Fruit fly (Drosophila melanogaster) whole organism, embryonic: Measurements from ENCODE around the gene GluProRS.

Experiments
- Aef1 ChIP-seq: fragments of 200-800 bp; sonication (Bioruptor generic); IDR thresholded peaks from 3 replicates; pipeline ENCODE4 v1.3.6; 2022; ENCODE audit warnings: missing biosample characterization, missing genetic modification characterization
- Atf6 ChIP-seq: fragments of 200-800 bp; sonication (Bioruptor generic); IDR thresholded peaks from 2 replicates; pipeline ENCODE4 v1.3.6; 2022; ENCODE audit warnings: missing biosample characterization, missing genetic modification characterization
- Bgb ChIP-seq: fragments of 200-800 bp; sonication (Bioruptor generic); IDR thresholded peaks from 2 replicates; pipeline ENCODE4 v1.3.6; 2022; ENCODE audit warnings: missing biosample characterization, missing genetic modification characterization; ENCODE audit not compliant: partially characterized antibody
- Blimp-1 ChIP-seq: fragments of 200-800 bp; sonication (Bioruptor generic); optimal IDR thresholded peaks from 3 replicates; lab custom pipeline; 2018; ENCODE audit warnings: missing biosample characterization, missing genetic modification characterization, mild to moderate bottlenecking, moderate library complexity, missing genetic modification reagents
- BtbVII ChIP-seq: fragments of 200-800 bp; sonication (Bioruptor generic); optimal IDR thresholded peaks from 3 replicates; lab custom pipeline; 2017; ENCODE audit warnings: missing biosample characterization, mild to moderate bottlenecking, missing genetic modification characterization
- CG1024 ChIP-seq: fragments of 200-800 bp; sonication (Bioruptor generic); IDR thresholded peaks from 2 replicates; pipeline ENCODE4 v1.3.6; 2022; ENCODE audit warnings: missing biosample characterization, missing genetic modification characterization
- CG10274 ChIP-seq: fragments of 200-800 bp; sonication (Bioruptor generic); optimal IDR thresholded peaks from 3 replicates; lab custom pipeline; 2017; ENCODE audit warnings: missing biosample characterization, mild to moderate bottlenecking, missing genetic modification characterization
- CG10366 ChIP-seq: fragments of 200-800 bp; sonication (Bioruptor generic); IDR thresholded peaks from 2 replicates; pipeline ENCODE4 v1.3.6; 2022; ENCODE audit warnings: missing biosample characterization, missing genetic modification characterization
- CG10431 ChIP-seq: fragments of 200-800 bp; sonication (Bioruptor generic); optimal IDR thresholded peaks from 3 replicates; lab custom pipeline; 2018; ENCODE audit warnings: missing biosample characterization, mild to moderate bottlenecking, missing genetic modification characterization
- CG10654 ChIP-seq: fragments of 200-800 bp; sonication (Bioruptor generic); optimal IDR thresholded peaks from 2 replicates; lab custom pipeline; 2016; ENCODE audit warnings: missing biosample characterization, missing genetic modification characterization
- CG10979 ChIP-seq: fragments of 200-800 bp; sonication (Bioruptor generic); optimal IDR thresholded peaks from 2 replicates; lab custom pipeline; 2018; ENCODE audit warnings: missing biosample characterization, mild to moderate bottlenecking, missing genetic modification characterization, moderate library complexity
- CG11504 ChIP-seq: fragments of 200-800 bp; sonication (Bioruptor generic); optimal IDR thresholded peaks from 3 replicates; lab custom pipeline; 2019; ENCODE audit warnings: missing biosample characterization, mild to moderate bottlenecking, missing genetic modification characterization, moderate library complexity
- CG11560 ChIP-seq: fragments of 200-800 bp; sonication (Bioruptor generic); IDR thresholded peaks from 3 replicates; pipeline ENCODE4 v1.3.6; 2022; ENCODE audit warnings: missing biosample characterization, missing genetic modification characterization
- CG16815 ChIP-seq: fragments of 200-800 bp; sonication (Bioruptor generic); optimal IDR thresholded peaks from 3 replicates; lab custom pipeline; 2017; ENCODE audit warnings: missing biosample characterization, mild to moderate bottlenecking, missing genetic modification characterization
- CG16863 ChIP-seq: fragments of 200-800 bp; sonication (Bioruptor generic); optimal IDR thresholded peaks from 3 replicates; lab custom pipeline; 2016; ENCODE audit warnings: missing biosample characterization, missing genetic modification characterization
- CG18262 ChIP-seq: fragments of 200-800 bp; optimal IDR thresholded peaks from 3 replicates; lab custom pipeline; 2019; ENCODE audit warnings: missing biosample characterization, mild to moderate bottlenecking, missing genetic modification characterization, moderate library complexity
- CG2129 ChIP-seq: fragments of 200-800 bp; sonication (Bioruptor generic); IDR thresholded peaks from 2 replicates; pipeline ENCODE4 v1.3.6; 2022; ENCODE audit warnings: missing biosample characterization, missing genetic modification characterization; ENCODE audit not compliant: partially characterized antibody
- CG3407 ChIP-seq: fragments of 200-800 bp; sonication (Bioruptor generic); optimal IDR thresholded peaks from 2 replicates; lab custom pipeline; 2018; ENCODE audit warnings: missing biosample characterization, mild to moderate bottlenecking, missing genetic modification characterization
- CG3995 ChIP-seq: fragments of 200-800 bp; sonication (Bioruptor generic); optimal IDR thresholded peaks from 3 replicates; lab custom pipeline; 2016; ENCODE audit warnings: missing biosample characterization, missing genetic modification characterization
- CG7745 ChIP-seq: fragments of 200-800 bp; sonication (Bioruptor generic); optimal IDR thresholded peaks from 2 replicates; lab custom pipeline; 2018; ENCODE audit warnings: missing biosample characterization, mild to moderate bottlenecking, missing genetic modification characterization, moderate library complexity
- CG8359 ChIP-seq: fragments of 200-800 bp; sonication (Bioruptor generic); optimal IDR thresholded peaks from 2 replicates; lab custom pipeline; 2017; ENCODE audit warnings: missing biosample characterization, mild to moderate bottlenecking, missing genetic modification characterization, borderline replicate concordance
- E2f2 ChIP-seq: fragments of 200-800 bp; sonication (Bioruptor generic); IDR thresholded peaks from 2 replicates; pipeline ENCODE4 v1.3.6; 2022; ENCODE audit warnings: missing biosample characterization, missing genetic modification characterization
- HHEX ChIP-seq: fragments of 200-800 bp; sonication (Bioruptor generic); optimal IDR thresholded peaks from 3 replicates; lab custom pipeline; 2017; ENCODE audit warnings: missing biosample characterization, mild to moderate bottlenecking, missing genetic modification characterization, missing genetic modification reagents
- Hr78 ChIP-seq, 2 experiments: fragments of 200-800 bp in 1 of 2; fragments of >200 bp in 1 of 2; sonication (Bioruptor generic) in 1 of 2; optimal IDR thresholded peaks; 2 replicates each; lab custom pipeline; 2017 to 2019; ENCODE audit warnings: missing biosample characterization in 2 of 2, missing genetic modification characterization in 2 of 2, mild to moderate bottlenecking in 1 of 2, moderate library complexity in 1 of 2
- Hsf ChIP-seq: fragments of 200-800 bp; sonication (Bioruptor generic); optimal IDR thresholded peaks from 3 replicates; lab custom pipeline; 2016; ENCODE audit warnings: missing biosample characterization, missing genetic modification characterization
- Lpt ChIP-seq: fragments of >200 bp; optimal IDR thresholded peaks from 2 replicates; lab custom pipeline; 2018; ENCODE audit warnings: missing biosample characterization, missing genetic modification characterization
- MBD-R2 ChIP-seq: fragments of 200-800 bp; sonication (Bioruptor generic); IDR thresholded peaks from 2 replicates; pipeline ENCODE4 v1.3.6; 2022; ENCODE audit warnings: missing biosample characterization, missing genetic modification characterization
- Mrtf ChIP-seq: fragments of 200-800 bp; sonication (Bioruptor generic); IDR thresholded peaks from 3 replicates; pipeline ENCODE4 v1.3.6; 2022; ENCODE audit warnings: missing biosample characterization, missing genetic modification characterization
- Oaz ChIP-seq: fragments of 200-800 bp; sonication (Bioruptor generic); IDR thresholded peaks from 2 replicates; pipeline ENCODE4 v1.3.6; 2022; ENCODE audit warnings: missing biosample characterization, missing genetic modification characterization
- Opbp ChIP-seq: fragments of 200-800 bp; sonication (Bioruptor generic); IDR thresholded peaks from 3 replicates; pipeline ENCODE4 v1.3.6; 2022; ENCODE audit warnings: missing biosample characterization, missing genetic modification characterization; ENCODE audit not compliant: partially characterized antibody
- Scr ChIP-seq: fragments of 200-800 bp; sonication (Bioruptor generic); IDR thresholded peaks from 2 replicates; pipeline ENCODE4 v1.3.6; 2022; ENCODE audit warnings: missing biosample characterization, missing genetic modification characterization; ENCODE audit not compliant: partially characterized antibody
- Side ChIP-seq: fragments of 200-800 bp; sonication (Bioruptor generic); optimal IDR thresholded peaks from 2 replicates; lab custom pipeline; 2016; ENCODE audit warnings: missing biosample characterization, missing genetic modification characterization
- abd-A ChIP-seq: fragments of 200-800 bp; sonication (Bioruptor generic); optimal IDR thresholded peaks from 3 replicates; lab custom pipeline; 2019; ENCODE audit warnings: missing biosample characterization, mild to moderate bottlenecking, missing genetic modification characterization, moderate library complexity
- ac ChIP-seq: fragments of 200-800 bp; sonication (Bioruptor generic); optimal IDR thresholded peaks from 3 replicates; lab custom pipeline; 2017; ENCODE audit warnings: missing biosample characterization, mild to moderate bottlenecking, missing genetic modification characterization
- ase ChIP-seq: fragments of 200-800 bp; sonication (Bioruptor generic); IDR thresholded peaks from 3 replicates; pipeline ENCODE4 v1.3.6; 2022; ENCODE audit warnings: missing biosample characterization, missing genetic modification characterization
- croc ChIP-seq: fragments of 200-800 bp; sonication (Bioruptor generic); conservative IDR thresholded peaks from 3 replicates; pipeline ENCODE4 v1.3.6; 2022; ENCODE audit warnings: missing biosample characterization, missing genetic modification characterization
- emc ChIP-seq: fragments of 200-800 bp; sonication (Bioruptor generic); optimal IDR thresholded peaks from 2 replicates; lab custom pipeline; 2016; ENCODE audit warnings: missing biosample characterization, missing genetic modification characterization
- gro ChIP-seq: fragments of 200-800 bp; sonication (Bioruptor generic); optimal IDR thresholded peaks from 2 replicates; lab custom pipeline; 2016; ENCODE audit warnings: missing biosample characterization, missing genetic modification characterization
- lab ChIP-seq: fragments of 200-800 bp; sonication (Bioruptor generic); optimal IDR thresholded peaks from 3 replicates; lab custom pipeline; 2017; ENCODE audit warnings: missing biosample characterization, missing genetic modification characterization, mild to moderate bottlenecking, moderate library complexity, missing genetic modification reagents
- oc ChIP-seq: fragments of 200-800 bp; sonication (Bioruptor generic); optimal IDR thresholded peaks from 2 replicates; lab custom pipeline; 2018; ENCODE audit warnings: missing biosample characterization, mild to moderate bottlenecking, missing genetic modification characterization, moderate library complexity
- org-1 ChIP-seq: fragments of 200-800 bp; sonication (Bioruptor generic); optimal IDR thresholded peaks from 2 replicates; lab custom pipeline; 2017; ENCODE audit warnings: missing biosample characterization, missing genetic modification characterization
- pho ChIP-seq: fragments of 200-800 bp; sonication (Bioruptor generic); optimal IDR thresholded peaks from 2 replicates; lab custom pipeline; 2016; ENCODE audit warnings: missing biosample characterization, missing genetic modification characterization
- repo ChIP-seq: fragments of 200-800 bp; sonication (Bioruptor generic); optimal IDR thresholded peaks from 2 replicates; lab custom pipeline; 2016; ENCODE audit warnings: missing biosample characterization, missing genetic modification characterization
- rib ChIP-seq: fragments of 200-800 bp; sonication (Bioruptor generic); IDR thresholded peaks from 2 replicates; pipeline ENCODE4 v1.3.6; 2022; ENCODE audit warnings: missing biosample characterization, missing genetic modification characterization
- salm ChIP-seq: fragments of 200-800 bp; sonication (Bioruptor generic); optimal IDR thresholded peaks from 2 replicates; lab custom pipeline; 2018; ENCODE audit warnings: missing biosample characterization, mild to moderate bottlenecking, missing genetic modification characterization
- sd ChIP-seq: fragments of 200-800 bp; sonication (Bioruptor generic); optimal IDR thresholded peaks from 3 replicates; lab custom pipeline; 2018; ENCODE audit warnings: missing biosample characterization, mild to moderate bottlenecking, missing genetic modification characterization, moderate library complexity
- sim ChIP-seq: fragments of 200-800 bp; sonication (Bioruptor generic); IDR thresholded peaks from 2 replicates; pipeline ENCODE4 v1.3.6; 2022; ENCODE audit warnings: missing biosample characterization, missing genetic modification characterization
- tll ChIP-seq, 2 experiments: fragments of 200-800 bp in 1 of 2; fragments of >200 bp in 1 of 2; sonication (Bioruptor generic) in 1 of 2; optimal IDR thresholded peaks; 2 replicates each; lab custom pipeline; 2017 to 2019; ENCODE audit warnings: missing biosample characterization in 2 of 2, missing genetic modification characterization in 2 of 2, mild to moderate bottlenecking in 1 of 2, moderate library complexity in 1 of 2
- unpg ChIP-seq: fragments of 200-800 bp; sonication (Bioruptor generic); optimal IDR thresholded peaks from 3 replicates; lab custom pipeline; 2018; ENCODE audit warnings: missing biosample characterization, mild to moderate bottlenecking, missing genetic modification characterization, moderate library complexity
- vvl ChIP-seq: fragments of 200-800 bp; sonication (Bioruptor generic); IDR thresholded peaks from 2 replicates; pipeline ENCODE4 v1.3.6; 2022; ENCODE audit warnings: missing biosample characterization, missing genetic modification characterization
- yki ChIP-seq: fragments of >200 bp; optimal IDR thresholded peaks from 3 replicates; lab custom pipeline; 2018

Gene GluProRS

DNA sequence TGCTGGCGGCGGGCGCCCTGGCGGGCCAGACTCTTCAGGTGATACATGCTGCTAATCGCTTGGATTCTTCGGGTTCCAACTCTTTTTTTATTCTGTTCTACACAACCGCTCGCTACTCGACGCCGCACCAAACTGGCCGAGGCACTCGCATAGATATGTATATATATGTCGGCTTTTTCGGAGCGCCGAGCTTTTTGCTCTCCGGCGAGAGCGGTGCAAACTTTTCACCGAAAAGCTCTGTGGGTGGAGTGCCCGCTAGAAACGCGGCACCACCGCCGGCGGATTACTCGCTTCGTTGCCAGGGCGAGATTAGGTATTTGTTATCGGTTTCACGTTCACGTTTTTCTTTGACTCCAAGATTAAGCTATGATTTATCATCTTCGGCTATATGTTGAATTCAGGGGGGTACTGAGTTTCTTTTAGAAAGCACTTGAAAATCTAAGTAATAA lies 15.2 kb downstream of the GluProRS start, which contains the start of gene Gdh (continued):
- TF ChIP-seq CG2129 (GFP tag; lab: Robert Waterston, UW) (no peak), CG10366 (GFP tag; lab: Robert Waterston, UW) (no peak; the same call in 1 of the 2 replicates), Opbp (no peak), repo (GFP tag; lab: Kevin White, UChicago) (no peak), sd (peak; percentile 40), CG10654 (GFP tag; lab: Kevin White, UChicago) (no peak), gro (GFP tag; lab: Kevin White, UChicago) (peak; percentile 35), CG11560 (tag; lab: Robert Waterston, UW) (no peak), ase (GFP tag; lab: Robert Waterston, UW) (no peak), Mrtf (GFP tag; lab: Robert Waterston, UW) (no peak), emc (GFP tag; lab: Kevin White, UChicago) (no peak), unpg (GFP tag; lab: Kevin White, UChicago) (no peak), salm (tag; lab: Kevin White, UChicago) (no peak), rib (0 out of 2 replicates have a peak, but pooled peaks have one; percentile 49), Hsf (GFP tag; lab: Kevin White, UChicago) (no peak), MBD-R2 (GFP tag; lab: Robert Waterston, UW) (peak; percentile 14; the same call in 1 of the 2 replicates), pho (no peak), lab (GFP tag; lab: Kevin White, UChicago) (peak; percentile 72), CG3995 (GFP tag; lab: Kevin White, UChicago) (peak; percentile 95), ac (GFP tag; lab: Kevin White, UChicago) (no peak), oc (tag; lab: Kevin White, UChicago) (peak; percentile 56), HHEX (peak; percentile 6), Atf6 (peak; percentile 55), org-1 (no peak), Side (no peak), Lpt (GFP tag; lab: Kevin White, UChicago) (no peak), CG8359 (GFP tag; lab: Kevin White, UChicago) (no peak), Oaz (GFP tag; lab: Robert Waterston, UW) (no peak), CG11504 (tag; lab: Kevin White, UChicago) (no peak), Bgb (GFP tag; lab: Robert Waterston, UW) (peak; percentile 68; the same call in 1 of the 2 replicates), Aef1 (GFP tag; lab: Robert Waterston, UW) (no peak), CG18262 (tag; lab: Kevin White, UChicago) (peak; percentile 96), CG3407 (GFP tag; lab: Kevin White, UChicago) (no peak), Blimp-1 (GFP tag; lab: Kevin White, UChicago) (no peak), CG7745 (no peak), CG10431 (GFP tag; lab: Kevin White, UChicago) (no peak), CG10979 (tag; lab: Kevin White, UChicago) (no peak), CG16815 (GFP tag; lab: Kevin White, UChicago) (no peak), CG16863 (GFP tag; lab: Kevin White, UChicago) (no peak), E2f2 (GFP tag; lab: Robert Waterston, UW) (peak; percentile 47; the same call in 1 of the 2 replicates), yki (lab: Kevin White, UChicago) (no peak), croc (no peak), sim (GFP tag; lab: Robert Waterston, UW) (peak; percentile 34; the same call in 1 of the 2 replicates), tll (GFP tag; optimal IDR thresholded peaks at IDR 0.05; lab: Kevin White, UChicago) (no peak), CG10274 (GFP tag; lab: Kevin White, UChicago) (no peak), CG1024 (no peak), Scr (GFP tag; lab: Robert Waterston, UW) (peak; percentile 49), BtbVII (peak; percentile 21), abd-A (tag; lab: Kevin White, UChicago) (no peak), Hr78 (GFP tag; optimal IDR thresholded peaks at IDR 0.05; lab: Kevin White, UChicago) (no peak), vvl (GFP tag; lab: Robert Waterston, UW) (peak; percentile 65)
